Worm (Caenorhabditis elegans) whole organism, L4 larva: ENCODE results near the gene cal-5.
A peak's percentile ranks its signal among the peaks of the same experiment; 100 is the strongest.

Source experiments
- D1046.2 ChIP-seq: fragments of 200-800 bp; sonication (Bioruptor generic); IDR thresholded peaks from 2 replicates; pipeline ENCODE4 v1.3.6; 2022; ENCODE audit warnings: missing genetic modification characterization, missing compliant biosample characterization
- F26F4.8 ChIP-seq: fragments of 200-800 bp; sonication (Bioruptor generic); conservative IDR thresholded peaks from 2 replicates; pipeline ENCODE4 v1.3.6; 2022; ENCODE audit warnings: missing genetic modification characterization, missing compliant biosample characterization
- F49E8.2 ChIP-seq: sonication (generic microtip); optimal IDR thresholded peaks from 2 replicates; lab custom pipeline; 2016; ENCODE audit warnings: missing compliant biosample characterization, mild to moderate bottlenecking, missing genetic modification characterization, borderline replicate concordance
- T20F7.1 ChIP-seq: fragments of 200-800 bp; sonication (Bioruptor generic); optimal IDR thresholded peaks from 2 replicates; lab custom pipeline; 2018; ENCODE audit warnings: mild to moderate bottlenecking, missing genetic modification characterization, missing compliant biosample characterization
- Y48G9A.11 ChIP-seq: fragments of 200-800 bp; sonication (Bioruptor generic); IDR thresholded peaks from 2 replicates; pipeline ENCODE4 v1.3.6; 2022; ENCODE audit warnings: missing genetic modification reagents, missing genetic modification characterization, missing compliant biosample characterization
- Y75B8A.6 ChIP-seq: fragments of 200-800 bp; sonication (Bioruptor generic); IDR thresholded peaks from 2 replicates; pipeline ENCODE4 v1.3.6; 2022; ENCODE audit warnings: missing genetic modification reagents, missing genetic modification characterization, missing compliant biosample characterization
- ZK546.5 ChIP-seq, 2 experiments: sonication (generic microtip); optimal IDR thresholded peaks; 2 replicates each; lab custom pipeline; 2017; ENCODE audit warnings: missing biosample characterization in 2 of 2, missing genetic modification characterization in 2 of 2
- aha-1 ChIP-seq: fragments of 150-350 bp; peaks from one replicate; lab custom pipeline; 2014; ENCODE audit warnings: missing biosample characterization, missing genetic modification characterization
- aly-2 ChIP-seq: sonication (generic microtip); optimal IDR thresholded peaks from 2 replicates; lab custom pipeline; 2018; ENCODE audit warnings: missing biosample characterization, missing genetic modification characterization
- ama-1 ChIP-seq: fragments of 150-350 bp; optimal IDR thresholded peaks from 2 replicates; lab custom pipeline; 2014; ENCODE audit warnings: inconsistent platforms, mixed read lengths
- attf-4 ChIP-seq: sonication (generic microtip); optimal IDR thresholded peaks from 3 replicates; lab custom pipeline; 2017; ENCODE audit warnings: missing biosample characterization, missing genetic modification characterization
- ceh-20 ChIP-seq: fragments of 200-800 bp; sonication (Bioruptor generic); IDR thresholded peaks from 2 replicates; pipeline ENCODE4 v1.3.6; 2022; ENCODE audit warnings: missing genetic modification reagents, missing genetic modification characterization, missing compliant biosample characterization
- ctbp-1 ChIP-seq: fragments of 200-800 bp; sonication (Bioruptor generic); IDR thresholded peaks from 2 replicates; pipeline ENCODE4 v1.3.6; 2022; ENCODE audit warnings: missing genetic modification reagents, missing genetic modification characterization, missing compliant biosample characterization
- daf-12 ChIP-seq: fragments of 150-350 bp; optimal IDR thresholded peaks from 2 replicates; lab custom pipeline; 2014; ENCODE audit warnings: missing biosample characterization, missing genetic modification reagents, missing genetic modification characterization
- daf-8 ChIP-seq: fragments of 200-800 bp; sonication (Bioruptor generic); IDR thresholded peaks from 2 replicates; pipeline ENCODE4 v1.3.6; 2022; ENCODE audit warnings: missing genetic modification characterization, missing compliant biosample characterization
- dmd-6 ChIP-seq: fragments of 200-800 bp; sonication (Bioruptor generic); IDR thresholded peaks from 2 replicates; pipeline ENCODE4 v1.3.6; 2022; ENCODE audit warnings: missing genetic modification reagents, missing genetic modification characterization, missing compliant biosample characterization
- dmd-9 ChIP-seq: fragments of 200-800 bp; sonication (Bioruptor generic); IDR thresholded peaks from 2 replicates; pipeline ENCODE4 v1.3.6; 2022; ENCODE audit warnings: missing genetic modification reagents, missing genetic modification characterization, missing compliant biosample characterization
- egl-27 ChIP-seq: sonication (generic microtip); optimal IDR thresholded peaks from 3 replicates; lab custom pipeline; 2017; ENCODE audit warnings: missing biosample characterization, missing genetic modification reagents, missing genetic modification characterization
- hmg-1.1 ChIP-seq: fragments of 200-800 bp; sonication (Bioruptor generic); IDR thresholded peaks from 2 replicates; pipeline ENCODE4 v1.3.6; 2022; ENCODE audit warnings: missing genetic modification reagents, missing genetic modification characterization, missing compliant biosample characterization
- jun-1 ChIP-seq: fragments of 150-350 bp; optimal IDR thresholded peaks from 2 replicates; lab custom pipeline; 2014; ENCODE audit warnings: missing biosample characterization, missing genetic modification reagents, missing genetic modification characterization
- lim-7 ChIP-seq: fragments of 200-800 bp; sonication (Bioruptor generic); IDR thresholded peaks from 2 replicates; pipeline ENCODE4 v1.3.6; 2022; ENCODE audit warnings: missing genetic modification characterization, missing compliant biosample characterization
- lin-15B ChIP-seq: fragments of 150-350 bp; sonication (generic microtip); optimal IDR thresholded peaks from 3 replicates; lab custom pipeline; 2014; ENCODE audit warnings: missing biosample characterization, missing genetic modification characterization
- lin-38 ChIP-seq: fragments of 200-800 bp; sonication (Bioruptor generic); IDR thresholded peaks from 2 replicates; pipeline ENCODE4 v1.3.6; 2022; ENCODE audit warnings: missing genetic modification reagents, missing genetic modification characterization, missing compliant biosample characterization
- lsy-2 ChIP-seq, 2 experiments: fragments of 150-350 bp in 1 of 2; sonication (generic microtip) in 1 of 2; optimal IDR thresholded peaks; 2 replicates each; lab custom pipeline; 2014 to 2017; ENCODE audit warnings: missing biosample characterization in 2 of 2, missing genetic modification characterization in 2 of 2
- mdl-1 ChIP-seq, 2 experiments: fragments of 150-350 bp in 1 of 2; sonication (generic microtip) in 1 of 2; optimal IDR thresholded peaks; 2 replicates each; lab custom pipeline; 2014 to 2017; ENCODE audit warnings: missing biosample characterization in 2 of 2, missing genetic modification characterization in 2 of 2
- nhr-10 ChIP-seq: fragments of 150-350 bp; optimal IDR thresholded peaks from 2 replicates; lab custom pipeline; 2014; ENCODE audit warnings: missing biosample characterization, missing genetic modification characterization
- nhr-102 ChIP-seq: sonication (generic microtip); optimal IDR thresholded peaks from 2 replicates; lab custom pipeline; 2016; ENCODE audit warnings: mild to moderate bottlenecking, missing genetic modification characterization, moderate library complexity, missing compliant biosample characterization
- nhr-11 ChIP-seq: fragments of 150-350 bp; optimal IDR thresholded peaks from 2 replicates; lab custom pipeline; 2014; ENCODE audit warnings: missing biosample characterization, missing genetic modification characterization
- nhr-28 ChIP-seq: fragments of 150-350 bp; optimal IDR thresholded peaks from 2 replicates; lab custom pipeline; 2014; ENCODE audit warnings: missing biosample characterization, missing genetic modification characterization
- nhr-77 ChIP-seq: fragments of 150-350 bp; optimal IDR thresholded peaks from 2 replicates; lab custom pipeline; 2014; ENCODE audit warnings: missing biosample characterization, missing genetic modification characterization
- saeg-2 ChIP-seq: fragments of 200-800 bp; sonication (Bioruptor generic); IDR thresholded peaks from 2 replicates; pipeline ENCODE4 v1.3.6; 2022; ENCODE audit warnings: missing genetic modification reagents, missing genetic modification characterization, missing compliant biosample characterization
- skn-1 ChIP-seq: fragments of 150-350 bp; optimal IDR thresholded peaks from 2 replicates; lab custom pipeline; 2014; ENCODE audit warnings: missing biosample characterization, missing genetic modification characterization
- snpc-1.2 ChIP-seq: fragments of 200-800 bp; sonication (Bioruptor generic); IDR thresholded peaks from 2 replicates; pipeline ENCODE4 v1.3.6; 2022; ENCODE audit warnings: missing genetic modification reagents, missing genetic modification characterization, missing compliant biosample characterization
- spr-1 ChIP-seq: sonication (generic microtip); optimal IDR thresholded peaks from 2 replicates; lab custom pipeline; 2016; ENCODE audit warnings: mild to moderate bottlenecking, missing genetic modification characterization, missing compliant biosample characterization
- tra-1 ChIP-seq: fragments of 200-800 bp; sonication (Bioruptor generic); IDR thresholded peaks from 2 replicates; pipeline ENCODE4 v1.3.6; 2022; ENCODE audit warnings: missing genetic modification reagents, missing genetic modification characterization, missing compliant biosample characterization
- unc-39 ChIP-seq: sonication (generic microtip); optimal IDR thresholded peaks from 2 replicates; lab custom pipeline; 2017; ENCODE audit warnings: missing biosample characterization, missing genetic modification characterization
- unc-62 ChIP-seq, 3 experiments: fragments of 150-350 bp in 1 of 3; sonication (generic microtip); optimal IDR thresholded peaks in 2 of 3; peaks in 1 of 3; 1 replicate in 1 of 3; 2 replicates in 2 of 3; lab custom pipeline; 2014 to 2017; ENCODE audit warnings: missing biosample characterization in 3 of 3, missing genetic modification characterization in 3 of 3, missing genetic modification reagents in 3 of 3, missing genotype in 1 of 3
- vab-7 ChIP-seq: fragments of 200-800 bp; sonication (Bioruptor generic); IDR thresholded peaks from 2 replicates; pipeline ENCODE4 v1.3.6; 2022; ENCODE audit warnings: missing genetic modification reagents, missing genetic modification characterization, missing compliant biosample characterization
- zag-1 ChIP-seq: fragments of 150-350 bp; optimal IDR thresholded peaks from 2 replicates; lab custom pipeline; 2014; ENCODE audit warnings: missing biosample characterization, missing genetic modification characterization
- zfp-2 ChIP-seq: sonication (generic microtip); optimal IDR thresholded peaks from 2 replicates; lab custom pipeline; 2016; ENCODE audit warnings: mild to moderate bottlenecking, missing genetic modification characterization, missing compliant biosample characterization
- zfp-3 ChIP-seq: fragments of 200-800 bp; sonication (Bioruptor generic); conservative IDR thresholded peaks from 2 replicates; pipeline ENCODE4 v1.3.6; 2022; ENCODE audit warnings: missing genetic modification reagents, missing genetic modification characterization, missing compliant biosample characterization
- ztf-7 ChIP-seq: fragments of 150-350 bp; optimal IDR thresholded peaks from 2 replicates; lab custom pipeline; 2014; ENCODE audit warnings: missing biosample characterization, missing genetic modification characterization

cal-5 gene

ce11 chrX:5079297-5079696, 1.5 kb upstream of the cal-5 start:
- TF ChIP-seq spr-1 (no peak), ceh-20 (GFP tag; lab: Robert Waterston, UW) (0 out of 2 replicates have a peak, but pooled peaks have one; percentile 37), ZK546.5 (tag; optimal IDR thresholded peaks at IDR 0.05; lab: Kevin White, UChicago) (no peak), lin-38 (no peak), nhr-28 (tag; lab: Kevin White, UChicago) (peak; percentile 15), egl-27 (tag; lab: Kevin White, UChicago) (no peak), lin-15B (no peak), jun-1 (tag; lab: Kevin White, UChicago) (no peak), Y48G9A.11 (GFP tag; lab: Robert Waterston, UW) (no peak), lim-7 (GFP tag; lab: Robert Waterston, UW) (no peak), ctbp-1 (GFP tag; lab: Robert Waterston, UW) (no peak), dmd-6 (GFP tag; lab: Robert Waterston, UW) (peak; percentile 34; the same call in 1 of the 2 replicates), nhr-77 (tag; lab: Kevin White, UChicago) (no peak), nhr-102 (tag; lab: Kevin White, UChicago) (no peak), vab-7 (GFP tag; lab: Robert Waterston, UW) (no peak), zag-1 (tag; lab: Kevin White, UChicago) (no peak), F49E8.2 (no peak), daf-8 (GFP tag; lab: Robert Waterston, UW) (no peak), nhr-11 (no peak), skn-1 (no peak), hmg-1.1 (GFP tag; lab: Robert Waterston, UW) (no peak), daf-12 (tag; lab: Kevin White, UChicago) (no peak), D1046.2 (GFP tag; lab: Robert Waterston, UW) (no peak), unc-62 (GFP tag; optimal IDR thresholded peaks at IDR 0.05 in 1 of 2; lab: Kevin White, UChicago) (peak in 1 of 2 experiments; percentile 35), unc-62 (tag; optimal IDR thresholded peaks at IDR 0.05; lab: Kevin White, UChicago) (no peak), tra-1 (0 out of 2 replicates have a peak, but pooled peaks have one; percentile 17), unc-39 (tag; lab: Kevin White, UChicago) (no peak), mdl-1 (tag; optimal IDR thresholded peaks at IDR 0.05; lab: Kevin White, UChicago) (peak in 1 of 2 experiments; percentile 16), zfp-2 (tag; lab: Kevin White, UChicago) (no peak), saeg-2 (GFP tag; lab: Robert Waterston, UW) (no peak), F26F4.8 (no peak), nhr-10 (tag; lab: Kevin White, UChicago) (no peak)

ce11 chrX:5075538-5075937, 2.2 kb downstream of the cal-5 start:
- TF ChIP-seq aha-1 (tag; lab: Kevin White, UChicago) = peak; percentile 70
- TF ChIP-seq ctbp-1 (GFP tag; lab: Robert Waterston, UW) = no peak

ce11 chrX:5073895-5074294, 3.9 kb downstream of the cal-5 start:
- TF ChIP-seq aha-1 (tag; lab: Kevin White, UChicago) (peak; percentile 85), attf-4 (tag; lab: Kevin White, UChicago) (no peak), daf-12 (tag; lab: Kevin White, UChicago) (no peak), snpc-1.2 (no peak), dmd-9 (no peak), zfp-3 (GFP tag; lab: Robert Waterston, UW) (no peak), unc-39 (tag; lab: Kevin White, UChicago) (no peak), lin-15B (no peak), lsy-2 (tag; optimal IDR thresholded peaks at IDR 0.05; lab: Kevin White, UChicago) (no peak), Y75B8A.6 (GFP tag; lab: Robert Waterston, UW) (no peak), jun-1 (tag; lab: Kevin White, UChicago) (no peak), ztf-7 (tag; lab: Kevin White, UChicago) (no peak), nhr-10 (tag; lab: Kevin White, UChicago) (no peak), aly-2 (tag; lab: Kevin White, UChicago) (no peak), T20F7.1 (no peak), ama-1 (lab: Kevin White, UChicago) (peak; percentile 42)
- TF ChIP-seq, all 104 proteins: peak for 2
